Fruit fly (Drosophila melanogaster) whole organism, prepupa: ENCODE results near the gene Mfap1.

ENCODE experiments used
- Blimp-1 ChIP-seq: fragments of 200-800 bp; sonication (Bioruptor generic); optimal IDR thresholded peaks from 3 replicates; lab custom pipeline; 2017; ENCODE audit warnings: missing biosample characterization, missing genetic modification characterization, mild to moderate bottlenecking, moderate library complexity, missing genetic modification reagents
- CG10669 ChIP-seq: fragments of 200-800 bp; sonication (Bioruptor generic); optimal IDR thresholded peaks from 3 replicates; lab custom pipeline; 2018; ENCODE audit warnings: missing biosample characterization, mild to moderate bottlenecking, missing genetic modification characterization, moderate library complexity
- CG11294 ChIP-seq: fragments of 200-800 bp; sonication (Bioruptor generic); IDR thresholded peaks from 2 replicates; pipeline ENCODE4 v1.3.6; 2022; ENCODE audit warnings: missing biosample characterization, missing genetic modification characterization
- CG11762 ChIP-seq: fragments of 200-800 bp; sonication (Bioruptor generic); optimal IDR thresholded peaks from 3 replicates; lab custom pipeline; 2016; ENCODE audit warnings: missing biosample characterization, missing genetic modification characterization; ENCODE audit not compliant: insufficient read depth
- CG11902 ChIP-seq: fragments of 200-800 bp; sonication (Bioruptor generic); optimal IDR thresholded peaks from 3 replicates; lab custom pipeline; 2016; ENCODE audit warnings: missing biosample characterization, missing genetic modification characterization
- CG15336 ChIP-seq: fragments of 200-800 bp; sonication (Bioruptor generic); IDR thresholded peaks from 2 replicates; pipeline ENCODE4 v1.3.6; 2022; ENCODE audit warnings: missing biosample characterization, missing genetic modification characterization
- CG31627 ChIP-seq: fragments of 200-800 bp; sonication (Bioruptor generic); optimal IDR thresholded peaks from 3 replicates; lab custom pipeline; 2016; ENCODE audit warnings: missing biosample characterization, missing genetic modification characterization
- CG32006 ChIP-seq: fragments of 200-800 bp; sonication (Bioruptor generic); optimal IDR thresholded peaks from 3 replicates; lab custom pipeline; 2017; ENCODE audit warnings: missing biosample characterization, mild to moderate bottlenecking, missing genetic modification characterization
- CG34406 ChIP-seq: fragments of 200-800 bp; sonication (Bioruptor generic); optimal IDR thresholded peaks from 3 replicates; lab custom pipeline; 2016; ENCODE audit warnings: missing biosample characterization, missing genetic modification characterization
- CG6163 ChIP-seq: fragments of 200-800 bp; sonication (Bioruptor generic); IDR thresholded peaks from 3 replicates; pipeline ENCODE4 v1.3.6; 2022; ENCODE audit warnings: missing biosample characterization, missing genetic modification characterization
- CG6276 ChIP-seq: fragments of 200-800 bp; sonication (Bioruptor generic); optimal IDR thresholded peaks from 2 replicates; lab custom pipeline; 2017; ENCODE audit warnings: missing biosample characterization, mild to moderate bottlenecking, missing genetic modification characterization
- CG6792 ChIP-seq: fragments of 200-800 bp; sonication (Bioruptor generic); optimal IDR thresholded peaks from 3 replicates; lab custom pipeline; 2016; ENCODE audit warnings: missing biosample characterization, missing genetic modification characterization
- CG6808 ChIP-seq: fragments of 200-800 bp; sonication (Bioruptor generic); optimal IDR thresholded peaks from 3 replicates; lab custom pipeline; 2017; ENCODE audit warnings: missing biosample characterization, missing genetic modification characterization, mild to moderate bottlenecking, moderate library complexity, missing genetic modification reagents
- CG6854 ChIP-seq: fragments of 200-800 bp; sonication (Bioruptor generic); optimal IDR thresholded peaks from 2 replicates; lab custom pipeline; 2017; ENCODE audit warnings: missing biosample characterization, mild to moderate bottlenecking, missing genetic modification characterization
- CG7368 ChIP-seq: fragments of 200-800 bp; sonication (Bioruptor generic); optimal IDR thresholded peaks from 3 replicates; lab custom pipeline; 2016; ENCODE audit warnings: missing biosample characterization, missing genetic modification characterization
- CG8119 ChIP-seq: fragments of 200-800 bp; sonication (Bioruptor generic); IDR thresholded peaks from 3 replicates; pipeline ENCODE4 v1.3.6; 2022; ENCODE audit warnings: missing biosample characterization, missing genetic modification characterization
- CG8319 ChIP-seq: fragments of 200-800 bp; sonication (Bioruptor generic); optimal IDR thresholded peaks from 3 replicates; lab custom pipeline; 2016; ENCODE audit warnings: missing biosample characterization, missing genetic modification characterization
- CG8632 ChIP-seq: fragments of 200-800 bp; sonication (Bioruptor generic); optimal IDR thresholded peaks from 3 replicates; lab custom pipeline; 2016; ENCODE audit warnings: missing biosample characterization, missing genetic modification characterization
- CG9139 ChIP-seq: fragments of 200-800 bp; sonication (Bioruptor generic); optimal IDR thresholded peaks from 3 replicates; lab custom pipeline; 2017; ENCODE audit warnings: missing biosample characterization, mild to moderate bottlenecking, missing genetic modification characterization
- Eip78C ChIP-seq: fragments of 200-800 bp; sonication (Bioruptor generic); peaks from one replicate; lab custom pipeline; 2016; ENCODE audit warnings: missing biosample characterization, missing genetic modification characterization
- Ets21C ChIP-seq: fragments of 200-800 bp; sonication (Bioruptor generic); optimal IDR thresholded peaks from 3 replicates; lab custom pipeline; 2016; ENCODE audit warnings: missing biosample characterization, missing genetic modification characterization
- Ets96B ChIP-seq: fragments of 200-800 bp; optimal IDR thresholded peaks from 2 replicates; lab custom pipeline; 2019; ENCODE audit warnings: missing biosample characterization, mild to moderate bottlenecking, missing genetic modification characterization, moderate library complexity
- Gug ChIP-seq: fragments of 200-800 bp; sonication (Bioruptor generic); IDR thresholded peaks from 2 replicates; pipeline ENCODE4 v1.3.6; 2022; ENCODE audit warnings: missing biosample characterization, missing genetic modification characterization
- Hr38 ChIP-seq: sonication (Bioruptor generic); optimal IDR thresholded peaks from 2 replicates; lab custom pipeline; 2016; ENCODE audit warnings: missing biosample characterization, missing genetic modification characterization
- Hr39 ChIP-seq: fragments of 200-800 bp; sonication (Bioruptor generic); optimal IDR thresholded peaks from 2 replicates; lab custom pipeline; 2016; ENCODE audit warnings: missing biosample characterization, missing genetic modification characterization
- Sox102F ChIP-seq: fragments of 200-800 bp; sonication (Bioruptor generic); optimal IDR thresholded peaks from 2 replicates; lab custom pipeline; 2016; ENCODE audit warnings: missing biosample characterization, mild to moderate bottlenecking, missing genetic modification characterization
- Sox15 ChIP-seq: fragments of 200-800 bp; sonication (Bioruptor generic); optimal IDR thresholded peaks from 3 replicates; lab custom pipeline; 2016; ENCODE audit warnings: missing biosample characterization, missing genetic modification characterization
- achi ChIP-seq: fragments of 200-800 bp; sonication (Bioruptor generic); optimal IDR thresholded peaks from 3 replicates; lab custom pipeline; 2016; ENCODE audit warnings: missing biosample characterization, missing genetic modification characterization
- dac ChIP-seq: fragments of 200-800 bp; sonication (Bioruptor generic); optimal IDR thresholded peaks from 2 replicates; lab custom pipeline; 2017; ENCODE audit warnings: missing biosample characterization, mild to moderate bottlenecking, missing genetic modification characterization
- dsx ChIP-seq: fragments of 200-800 bp; optimal IDR thresholded peaks from 3 replicates; lab custom pipeline; 2019; ENCODE audit warnings: missing biosample characterization, mild to moderate bottlenecking, missing genetic modification characterization, moderate library complexity; ENCODE audit not compliant: poor library complexity, severe bottlenecking
- eg ChIP-seq: fragments of 200-800 bp; sonication (Bioruptor generic); IDR thresholded peaks from 3 replicates; pipeline ENCODE4 v1.3.6; 2022; ENCODE audit warnings: missing biosample characterization, missing genetic modification characterization
- esn ChIP-seq: fragments of 200-800 bp; sonication (Bioruptor generic); optimal IDR thresholded peaks from 2 replicates; lab custom pipeline; 2016; ENCODE audit warnings: missing biosample characterization, mild to moderate bottlenecking, missing genetic modification characterization, moderate library complexity
- fd59A ChIP-seq: fragments of 200-800 bp; sonication (Bioruptor generic); optimal IDR thresholded peaks from 2 replicates; lab custom pipeline; 2017; ENCODE audit warnings: missing biosample characterization, mild to moderate bottlenecking, missing genetic modification characterization, missing genetic modification reagents
- fkh ChIP-seq: fragments of 200-800 bp; sonication (Bioruptor generic); optimal IDR thresholded peaks from 3 replicates; lab custom pipeline; 2017; ENCODE audit warnings: missing biosample characterization, mild to moderate bottlenecking, missing genetic modification characterization, moderate library complexity
- lz ChIP-seq: fragments of 200-800 bp; sonication (Bioruptor generic); optimal IDR thresholded peaks from 3 replicates; lab custom pipeline; 2016; ENCODE audit warnings: missing biosample characterization, missing genetic modification characterization
- salr ChIP-seq, 2 experiments: fragments of 200-800 bp; sonication (Bioruptor generic); optimal IDR thresholded peaks; 3 replicates each; lab custom pipeline; 2016 to 2018; ENCODE audit warnings: missing biosample characterization in 2 of 2, missing genetic modification characterization in 2 of 2, mild to moderate bottlenecking in 1 of 2
- spab ChIP-seq: fragments of 200-800 bp; sonication (Bioruptor generic); optimal IDR thresholded peaks from 2 replicates; lab custom pipeline; 2017; ENCODE audit warnings: missing biosample characterization, mild to moderate bottlenecking, missing genetic modification characterization, missing genetic modification reagents
- ss ChIP-seq, 2 experiments: fragments of 200-800 bp; sonication (Bioruptor generic); optimal IDR thresholded peaks; 2 replicates in 1 of 2; 3 replicates in 1 of 2; lab custom pipeline; 2017 to 2018; ENCODE audit warnings: mild to moderate bottlenecking in 2 of 2, missing biosample characterization in 2 of 2, missing genetic modification characterization in 2 of 2, moderate library complexity in 1 of 2
- svp ChIP-seq: fragments of 200-800 bp; sonication (Bioruptor generic); peaks from one replicate; lab custom pipeline; 2016; ENCODE audit warnings: missing biosample characterization, missing genetic modification characterization

Gene Mfap1

DNA sequence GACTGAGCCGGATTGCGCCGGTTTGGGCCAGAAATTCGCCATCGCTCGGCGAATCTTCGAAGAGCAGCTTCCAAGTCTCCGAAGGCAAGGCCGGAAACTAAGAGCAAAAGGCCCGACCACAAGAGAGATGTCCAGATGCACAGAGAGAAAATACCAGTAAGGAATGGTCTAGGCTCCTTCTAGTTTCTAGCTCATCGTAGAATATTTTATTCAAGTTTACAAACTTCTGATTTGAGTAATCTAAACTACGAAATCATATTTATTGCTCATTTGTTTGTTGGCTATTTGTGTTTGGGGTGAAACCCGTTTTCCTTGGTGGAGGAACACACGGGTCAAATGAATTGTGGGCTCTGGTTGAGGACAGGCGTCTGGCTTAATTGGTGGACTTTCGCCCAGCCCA, 3.4 kb upstream of the Mfap1 start (continued):
- TF ChIP-seq spab (GFP tag; lab: Kevin White, UChicago): no peak
- peak; percentile 8 for TF ChIP-seq CG8632
- peak in 1 of 2 experiments; percentile 27 for TF ChIP-seq ss (GFP tag; optimal IDR thresholded peaks at IDR 0.05; lab: Kevin White, UChicago)
- peak; percentile 16 for TF ChIP-seq CG32006
- TF ChIP-seq CG6276: peak; percentile 9
- TF ChIP-seq eg: 0 out of 3 replicates have a peak, but pooled peaks have one; percentile 16
- TF ChIP-seq CG6808: no peak

DNA sequence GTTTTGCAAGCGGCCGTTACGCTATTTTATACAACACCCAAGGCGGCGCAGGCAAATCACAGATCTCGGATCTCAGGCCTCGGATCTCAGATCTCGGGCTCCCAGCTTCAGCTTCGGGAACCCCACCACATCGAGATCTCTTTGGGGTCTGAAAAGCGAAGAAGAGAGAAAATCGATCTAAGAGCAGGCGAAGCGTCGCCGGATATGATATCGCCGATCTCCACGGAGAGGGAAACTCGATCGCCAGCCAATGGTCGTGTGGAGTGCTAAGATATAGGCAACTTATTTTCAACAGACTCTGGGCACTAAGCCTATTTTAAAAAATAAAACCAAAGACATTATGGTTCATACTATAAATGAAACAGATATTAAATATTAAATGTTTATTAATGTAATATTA, 2.1 kb upstream of the Mfap1 start, which contains the start of the genes CG46523 and CG5687:
Gene CG46523, minus strand, starts transcription at position 337 of the 400 bp plus-strand sequence.
Gene CG5687, minus strand, starts transcription at position 337 of the 400 bp plus-strand sequence.
- TF ChIP-seq Eip78C (GFP tag; lab: Kevin White, UChicago) (peak; percentile 58), dac (no peak)

DNA sequence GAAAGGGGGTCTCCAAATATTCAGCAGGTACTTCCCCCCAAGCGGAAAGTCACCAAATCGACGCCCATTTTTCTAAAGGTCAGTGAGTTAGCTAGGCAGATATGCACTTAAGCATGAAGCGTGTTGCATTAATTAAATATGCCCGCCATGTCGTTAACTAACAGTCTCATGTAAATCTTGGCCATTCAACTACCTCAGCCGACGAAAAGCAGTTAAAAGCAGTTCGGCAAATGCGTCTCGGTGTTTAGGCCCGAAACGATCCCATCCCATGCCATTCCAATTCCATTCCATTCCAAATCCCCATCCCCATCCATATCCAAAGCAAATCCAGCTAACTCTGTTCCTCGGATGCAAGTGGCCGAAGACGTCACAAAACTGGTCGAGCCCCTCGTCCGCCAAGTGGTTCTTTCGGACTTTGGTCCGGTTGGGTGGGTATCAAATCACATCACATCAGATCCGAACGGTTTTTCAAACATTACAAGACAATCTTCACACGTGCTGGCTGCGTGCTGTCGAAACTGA, 824 bp upstream of the Mfap1 start:
- TF ChIP-seq CG8632: no peak
- TF ChIP-seq CG15336 (GFP tag; lab: Robert Waterston, UW): peak; percentile 17; the same call in 1 of the 2 replicates
- peak; percentile 18 for TF ChIP-seq CG6854
- TF ChIP-seq CG11294 (GFP tag; lab: Robert Waterston, UW): no peak
- TF ChIP-seq Eip78C (GFP tag; lab: Kevin White, UChicago): peak; percentile 40
- TF ChIP-seq svp (GFP tag; lab: Kevin White, UChicago): no peak

DNA sequence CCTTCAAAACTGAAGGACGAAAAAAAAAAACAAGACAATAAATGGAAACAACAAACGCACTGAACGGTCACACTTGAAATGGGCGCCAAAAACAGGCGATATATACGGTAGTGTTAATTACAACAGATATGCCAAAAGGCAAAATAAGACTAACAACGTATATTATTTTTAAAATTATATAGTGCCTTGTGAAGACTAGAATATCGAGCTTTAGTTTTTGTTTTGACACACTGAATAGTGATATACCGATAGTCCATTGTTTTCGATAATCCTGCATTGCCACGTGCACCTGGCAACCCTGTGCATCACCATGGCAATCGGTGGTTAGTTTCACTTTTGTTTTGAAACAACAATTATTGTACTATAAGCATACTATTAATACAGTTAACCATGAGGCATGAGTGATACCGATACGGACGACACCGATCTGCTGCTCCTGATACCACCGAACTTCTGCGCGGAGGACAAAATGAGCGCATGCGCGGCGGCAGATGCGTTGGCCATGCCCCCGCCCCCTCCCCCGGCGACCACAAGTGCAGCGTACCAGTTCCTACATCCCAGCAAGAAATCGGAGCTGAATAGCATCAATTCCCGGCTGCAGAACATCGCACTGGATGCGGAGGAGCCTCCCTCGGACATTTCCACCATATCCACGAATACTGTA, 6.7 kb downstream of the Mfap1 start, which contains the start of the genes mu2 and Cnb:
Gene mu2, minus strand, starts transcription at position 13 of the 664 bp plus-strand sequence.
Gene Cnb, plus strand, starts transcription at position 103 of the 664 bp plus-strand sequence.
- TF ChIP-seq CG9139: no peak
- no peak for TF ChIP-seq CG32006
- 0 out of 3 replicates have a peak, but pooled peaks have one; percentile 10 for TF ChIP-seq CG6163
- no peak for TF ChIP-seq svp (GFP tag; lab: Kevin White, UChicago)
- TF ChIP-seq Blimp-1 (GFP tag; lab: Kevin White, UChicago): peak; percentile 94

DNA sequence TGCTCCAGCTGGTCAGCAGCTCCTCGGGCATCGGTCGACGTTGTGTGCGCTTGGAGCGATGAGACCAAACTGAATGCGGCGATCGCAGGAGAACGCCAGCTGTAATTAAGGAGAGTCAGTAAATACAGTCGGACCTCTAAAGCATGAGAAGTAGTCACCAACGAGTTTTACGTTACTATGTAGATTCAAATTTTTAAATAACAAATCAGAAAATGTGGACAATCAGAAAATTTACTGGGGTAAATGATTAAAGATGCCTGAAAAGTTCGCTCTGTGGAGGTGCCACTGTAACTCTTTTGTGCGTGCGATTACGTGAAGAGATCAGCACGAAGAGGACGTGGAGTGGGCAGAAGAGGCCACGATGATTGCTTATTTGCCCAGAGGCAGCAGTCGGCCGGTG, 22.1 kb downstream of the Mfap1 start, which contains the start of gene SCOT:
Gene SCOT, plus strand, starts transcription at position 180 of the 400 bp plus-strand sequence.
- TF ChIP-seq CG8119 (GFP tag; lab: Robert Waterston, UW) (peak; percentile 98), Sox15 (GFP tag; lab: Kevin White, UChicago) (peak; percentile 86), fd59A (GFP tag; lab: Kevin White, UChicago) (peak; percentile 91), salr (GFP tag; optimal IDR thresholded peaks at IDR 0.05; lab: Kevin White, UChicago) (peak; percentile 92 to 95), CG6808 (peak; percentile 87), CG11902 (GFP tag; lab: Kevin White, UChicago) (peak; percentile 88), CG11294 (GFP tag; lab: Robert Waterston, UW) (peak; percentile 96), Ets21C (no peak), Gug (GFP tag; lab: Robert Waterston, UW) (peak; percentile 97), CG15336 (GFP tag; lab: Robert Waterston, UW) (peak; percentile 99), achi (GFP tag; lab: Kevin White, UChicago) (peak; percentile 95), Ets96B (tag; lab: Kevin White, UChicago) (peak; percentile 93), fkh (GFP tag; lab: Kevin White, UChicago) (no peak), CG8632 (peak; percentile 90), dac (peak; percentile 92), CG9139 (peak; percentile 77), CG10669 (GFP tag; lab: Kevin White, UChicago) (peak; percentile 91), Hr39 (GFP tag; lab: Kevin White, UChicago) (peak; percentile 95), eg (peak; percentile 98), Sox102F (GFP tag; lab: Kevin White, UChicago) (peak; percentile 92), ss (GFP tag; optimal IDR thresholded peaks at IDR 0.05; lab: Kevin White, UChicago) (peak in 1 of 2 experiments; percentile 82), CG8319 (GFP tag; lab: Kevin White, UChicago) (peak; percentile 69), dsx (GFP tag; lab: Kevin White, UChicago) (peak; percentile 87), CG6792 (GFP tag; lab: Kevin White, UChicago) (peak; percentile 94), lz (peak; percentile 90), CG7368 (peak; percentile 93), CG34406 (GFP tag; lab: Kevin White, UChicago) (peak; percentile 91), CG31627 (peak; percentile 94), spab (GFP tag; lab: Kevin White, UChicago) (peak; percentile 88), CG11762 (GFP tag; lab: Kevin White, UChicago) (peak; percentile 91), esn (GFP tag; lab: Kevin White, UChicago) (peak; percentile 93), Hr38 (GFP tag; lab: Kevin White, UChicago) (peak; percentile 92), CG6276 (peak; percentile 94)
